Fruit fly (Drosophila melanogaster) whole organism, prepupa: ENCODE results near the gene CG13064.
A peak's percentile ranks its signal among the peaks of the same experiment; 100 is the strongest.

Experiments used
- Blimp-1 ChIP-seq: fragments of 200-800 bp; sonication (Bioruptor generic); optimal IDR thresholded peaks from 3 replicates; lab custom pipeline; 2017; ENCODE audit warnings: missing biosample characterization, missing genetic modification characterization, mild to moderate bottlenecking, moderate library complexity, missing genetic modification reagents
- CG10631 ChIP-seq: fragments of 200-800 bp; sonication (Bioruptor generic); optimal IDR thresholded peaks from 2 replicates; lab custom pipeline; 2016; ENCODE audit warnings: missing biosample characterization, missing genetic modification characterization
- CG11294 ChIP-seq: fragments of 200-800 bp; sonication (Bioruptor generic); IDR thresholded peaks from 2 replicates; pipeline ENCODE4 v1.3.6; 2022; ENCODE audit warnings: missing biosample characterization, missing genetic modification characterization
- CG11902 ChIP-seq: fragments of 200-800 bp; sonication (Bioruptor generic); optimal IDR thresholded peaks from 3 replicates; lab custom pipeline; 2016; ENCODE audit warnings: missing biosample characterization, missing genetic modification characterization
- CG15336 ChIP-seq: fragments of 200-800 bp; sonication (Bioruptor generic); IDR thresholded peaks from 2 replicates; pipeline ENCODE4 v1.3.6; 2022; ENCODE audit warnings: missing biosample characterization, missing genetic modification characterization
- CG1621 ChIP-seq: fragments of 200-800 bp; sonication (Bioruptor generic); optimal IDR thresholded peaks from 3 replicates; lab custom pipeline; 2018; ENCODE audit warnings: missing biosample characterization, mild to moderate bottlenecking, missing genetic modification characterization
- CG16779 ChIP-seq: fragments of 200-800 bp; sonication (Bioruptor generic); optimal IDR thresholded peaks from 3 replicates; lab custom pipeline; 2017; ENCODE audit warnings: missing biosample characterization, mild to moderate bottlenecking, missing genetic modification characterization
- CG3032 ChIP-seq: fragments of 200-800 bp; optimal IDR thresholded peaks from 2 replicates; lab custom pipeline; 2019; ENCODE audit warnings: missing biosample characterization, mild to moderate bottlenecking, missing genetic modification characterization, moderate library complexity
- CG32006 ChIP-seq: fragments of 200-800 bp; sonication (Bioruptor generic); optimal IDR thresholded peaks from 3 replicates; lab custom pipeline; 2017; ENCODE audit warnings: missing biosample characterization, mild to moderate bottlenecking, missing genetic modification characterization
- CG34406 ChIP-seq: fragments of 200-800 bp; sonication (Bioruptor generic); optimal IDR thresholded peaks from 3 replicates; lab custom pipeline; 2016; ENCODE audit warnings: missing biosample characterization, missing genetic modification characterization
- CG3919 ChIP-seq: fragments of 200-800 bp; sonication (Bioruptor generic); optimal IDR thresholded peaks from 3 replicates; lab custom pipeline; 2016; ENCODE audit warnings: missing biosample characterization, missing genetic modification characterization
- CG6163 ChIP-seq: fragments of 200-800 bp; sonication (Bioruptor generic); IDR thresholded peaks from 3 replicates; pipeline ENCODE4 v1.3.6; 2022; ENCODE audit warnings: missing biosample characterization, missing genetic modification characterization
- CG6792 ChIP-seq: fragments of 200-800 bp; sonication (Bioruptor generic); optimal IDR thresholded peaks from 3 replicates; lab custom pipeline; 2016; ENCODE audit warnings: missing biosample characterization, missing genetic modification characterization
- CG6854 ChIP-seq: fragments of 200-800 bp; sonication (Bioruptor generic); optimal IDR thresholded peaks from 2 replicates; lab custom pipeline; 2017; ENCODE audit warnings: missing biosample characterization, mild to moderate bottlenecking, missing genetic modification characterization
- CG7368 ChIP-seq: fragments of 200-800 bp; sonication (Bioruptor generic); optimal IDR thresholded peaks from 3 replicates; lab custom pipeline; 2016; ENCODE audit warnings: missing biosample characterization, missing genetic modification characterization
- CG8119 ChIP-seq: fragments of 200-800 bp; sonication (Bioruptor generic); IDR thresholded peaks from 3 replicates; pipeline ENCODE4 v1.3.6; 2022; ENCODE audit warnings: missing biosample characterization, missing genetic modification characterization
- CG8319 ChIP-seq: fragments of 200-800 bp; sonication (Bioruptor generic); optimal IDR thresholded peaks from 3 replicates; lab custom pipeline; 2016; ENCODE audit warnings: missing biosample characterization, missing genetic modification characterization
- CG9139 ChIP-seq: fragments of 200-800 bp; sonication (Bioruptor generic); optimal IDR thresholded peaks from 3 replicates; lab custom pipeline; 2017; ENCODE audit warnings: missing biosample characterization, mild to moderate bottlenecking, missing genetic modification characterization
- Eip78C ChIP-seq: fragments of 200-800 bp; sonication (Bioruptor generic); peaks from one replicate; lab custom pipeline; 2016; ENCODE audit warnings: missing biosample characterization, missing genetic modification characterization
- Ets21C ChIP-seq: fragments of 200-800 bp; sonication (Bioruptor generic); optimal IDR thresholded peaks from 3 replicates; lab custom pipeline; 2016; ENCODE audit warnings: missing biosample characterization, missing genetic modification characterization
- Gug ChIP-seq: fragments of 200-800 bp; sonication (Bioruptor generic); IDR thresholded peaks from 2 replicates; pipeline ENCODE4 v1.3.6; 2022; ENCODE audit warnings: missing biosample characterization, missing genetic modification characterization
- Hr38 ChIP-seq: sonication (Bioruptor generic); optimal IDR thresholded peaks from 2 replicates; lab custom pipeline; 2016; ENCODE audit warnings: missing biosample characterization, missing genetic modification characterization
- Hr39 ChIP-seq: fragments of 200-800 bp; sonication (Bioruptor generic); optimal IDR thresholded peaks from 2 replicates; lab custom pipeline; 2016; ENCODE audit warnings: missing biosample characterization, missing genetic modification characterization
- Lpt ChIP-seq: fragments of 200-800 bp; sonication (Bioruptor generic); optimal IDR thresholded peaks from 3 replicates; lab custom pipeline; 2016; ENCODE audit warnings: missing biosample characterization, missing genetic modification characterization
- OdsH ChIP-seq: fragments of 200-800 bp; sonication (Bioruptor generic); optimal IDR thresholded peaks from 3 replicates; lab custom pipeline; 2016; ENCODE audit warnings: missing biosample characterization, missing genetic modification characterization
- Smox ChIP-seq: fragments of 200-800 bp; sonication (Bioruptor generic); optimal IDR thresholded peaks from 3 replicates; lab custom pipeline; 2016; ENCODE audit warnings: missing biosample characterization, missing genetic modification characterization
- Sox102F ChIP-seq: fragments of 200-800 bp; sonication (Bioruptor generic); optimal IDR thresholded peaks from 2 replicates; lab custom pipeline; 2016; ENCODE audit warnings: missing biosample characterization, mild to moderate bottlenecking, missing genetic modification characterization
- achi ChIP-seq: fragments of 200-800 bp; sonication (Bioruptor generic); optimal IDR thresholded peaks from 3 replicates; lab custom pipeline; 2016; ENCODE audit warnings: missing biosample characterization, missing genetic modification characterization
- acj6 ChIP-seq: fragments of 200-800 bp; sonication (Bioruptor generic); optimal IDR thresholded peaks from 3 replicates; lab custom pipeline; 2016; ENCODE audit warnings: missing biosample characterization, missing genetic modification characterization
- cyc ChIP-seq: fragments of 200-800 bp; sonication (Bioruptor generic); optimal IDR thresholded peaks from 3 replicates; lab custom pipeline; 2016; ENCODE audit warnings: missing biosample characterization, missing genetic modification characterization
- dac ChIP-seq: fragments of 200-800 bp; sonication (Bioruptor generic); optimal IDR thresholded peaks from 2 replicates; lab custom pipeline; 2017; ENCODE audit warnings: missing biosample characterization, mild to moderate bottlenecking, missing genetic modification characterization
- dsx ChIP-seq: fragments of 200-800 bp; optimal IDR thresholded peaks from 3 replicates; lab custom pipeline; 2019; ENCODE audit warnings: missing biosample characterization, mild to moderate bottlenecking, missing genetic modification characterization, moderate library complexity; ENCODE audit not compliant: poor library complexity, severe bottlenecking
- eg ChIP-seq: fragments of 200-800 bp; sonication (Bioruptor generic); IDR thresholded peaks from 3 replicates; pipeline ENCODE4 v1.3.6; 2022; ENCODE audit warnings: missing biosample characterization, missing genetic modification characterization
- esn ChIP-seq: fragments of 200-800 bp; sonication (Bioruptor generic); optimal IDR thresholded peaks from 2 replicates; lab custom pipeline; 2016; ENCODE audit warnings: missing biosample characterization, mild to moderate bottlenecking, missing genetic modification characterization, moderate library complexity
- fd59A ChIP-seq: fragments of 200-800 bp; sonication (Bioruptor generic); optimal IDR thresholded peaks from 2 replicates; lab custom pipeline; 2017; ENCODE audit warnings: missing biosample characterization, mild to moderate bottlenecking, missing genetic modification characterization, missing genetic modification reagents
- fkh ChIP-seq: fragments of 200-800 bp; sonication (Bioruptor generic); optimal IDR thresholded peaks from 3 replicates; lab custom pipeline; 2017; ENCODE audit warnings: missing biosample characterization, mild to moderate bottlenecking, missing genetic modification characterization, moderate library complexity
- lz ChIP-seq: fragments of 200-800 bp; sonication (Bioruptor generic); optimal IDR thresholded peaks from 3 replicates; lab custom pipeline; 2016; ENCODE audit warnings: missing biosample characterization, missing genetic modification characterization
- net ChIP-seq: fragments of 200-800 bp; sonication (Bioruptor generic); optimal IDR thresholded peaks from 3 replicates; lab custom pipeline; 2016; ENCODE audit warnings: missing biosample characterization, missing genetic modification characterization
- pdm3 ChIP-seq: fragments of 200-800 bp; sonication (Bioruptor generic); optimal IDR thresholded peaks from 3 replicates; lab custom pipeline; 2016; ENCODE audit warnings: missing biosample characterization, missing genetic modification characterization
- salr ChIP-seq, 2 experiments: fragments of 200-800 bp; sonication (Bioruptor generic); optimal IDR thresholded peaks; 3 replicates each; lab custom pipeline; 2016 to 2018; ENCODE audit warnings: missing biosample characterization in 2 of 2, missing genetic modification characterization in 2 of 2, mild to moderate bottlenecking in 1 of 2
- ss ChIP-seq, 2 experiments: fragments of 200-800 bp; sonication (Bioruptor generic); optimal IDR thresholded peaks; 2 replicates in 1 of 2; 3 replicates in 1 of 2; lab custom pipeline; 2017 to 2018; ENCODE audit warnings: mild to moderate bottlenecking in 2 of 2, missing biosample characterization in 2 of 2, missing genetic modification characterization in 2 of 2, moderate library complexity in 1 of 2
- svp ChIP-seq: fragments of 200-800 bp; sonication (Bioruptor generic); peaks from one replicate; lab custom pipeline; 2016; ENCODE audit warnings: missing biosample characterization, missing genetic modification characterization
- topi ChIP-seq: fragments of 200-800 bp; sonication (Bioruptor generic); optimal IDR thresholded peaks from 3 replicates; lab custom pipeline; 2016; ENCODE audit warnings: missing biosample characterization, missing genetic modification characterization

Gene CG13064

DNA sequence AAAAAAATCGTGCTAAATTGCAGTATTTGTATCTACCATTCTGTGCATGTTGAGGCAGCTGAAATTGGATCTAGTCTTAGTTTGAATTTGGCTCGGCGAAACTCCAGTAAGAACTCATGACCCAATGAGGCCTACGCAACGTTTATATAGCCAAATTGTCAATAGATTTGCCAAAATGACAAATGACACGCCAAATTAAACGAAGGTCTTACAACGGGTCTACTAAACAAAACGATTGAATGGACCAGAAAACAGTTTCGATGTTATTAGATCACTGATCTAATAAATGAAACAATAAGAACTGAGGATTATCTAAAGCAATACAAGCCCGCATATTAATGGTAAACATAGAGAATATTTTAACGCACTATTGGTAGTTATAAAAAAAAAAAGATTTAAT, 41.0 kb downstream of the CG13064 start, which contains the start of gene CG42718:
Gene CG42718 (minus strand): TSS at position 101 of the 400 bp plus-strand sequence.
- TF ChIP-seq CG7368 (GFP tag; lab: Kevin White, UChicago) = no peak
- no peak for TF ChIP-seq CG6854 (GFP tag; lab: Kevin White, UChicago)
- no peak for TF ChIP-seq Smox (GFP tag; lab: Kevin White, UChicago)
- no peak for TF ChIP-seq lz (GFP tag; lab: Kevin White, UChicago)
- no peak for TF ChIP-seq CG15336 (GFP tag; lab: Robert Waterston, UW)
- TF ChIP-seq net = no peak
- TF ChIP-seq CG8319 = no peak
- no peak for TF ChIP-seq eg
- TF ChIP-seq CG9139 (GFP tag; lab: Kevin White, UChicago) = no peak

DNA sequence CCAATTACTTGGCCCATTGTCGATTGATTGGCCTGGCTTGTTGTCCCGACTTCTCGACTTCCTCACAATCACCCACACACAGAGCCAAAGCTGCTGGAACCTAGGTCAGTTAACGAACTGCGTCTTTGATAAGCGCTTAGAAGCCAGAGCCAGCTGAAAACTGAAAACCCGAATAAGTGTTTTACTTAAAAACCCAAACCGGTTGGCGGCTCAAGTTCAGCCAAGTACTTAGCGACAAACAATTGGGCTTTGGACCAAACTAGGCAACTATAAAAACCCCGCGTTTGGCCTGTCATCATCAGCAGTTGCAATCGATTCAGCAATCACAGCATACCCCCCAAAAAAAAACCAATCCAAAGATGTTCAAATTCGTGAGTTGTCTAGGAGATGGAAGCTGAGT, 43.2 kb downstream of the CG13064 start, which contains the start of gene CG13059:
Gene CG13059 (plus strand): TSS at position 301 of the 400 bp plus-strand sequence.
- TF ChIP-seq eg = no peak
- TF ChIP-seq Blimp-1 (GFP tag; lab: Kevin White, UChicago) = no peak
- TF ChIP-seq Sox102F (GFP tag; lab: Kevin White, UChicago) = no peak
- TF ChIP-seq CG7368 (GFP tag; lab: Kevin White, UChicago) = no peak
- no peak for TF ChIP-seq Eip78C (GFP tag; lab: Kevin White, UChicago)
- TF ChIP-seq dac (GFP tag; lab: Kevin White, UChicago) = no peak
- no peak for TF ChIP-seq Ets21C
- TF ChIP-seq esn (GFP tag; lab: Kevin White, UChicago) = no peak
- TF ChIP-seq OdsH (GFP tag; lab: Kevin White, UChicago) = no peak
- no peak for TF ChIP-seq CG1621 (tag; lab: Kevin White, UChicago)
- no peak for TF ChIP-seq achi (GFP tag; lab: Kevin White, UChicago)

DNA sequence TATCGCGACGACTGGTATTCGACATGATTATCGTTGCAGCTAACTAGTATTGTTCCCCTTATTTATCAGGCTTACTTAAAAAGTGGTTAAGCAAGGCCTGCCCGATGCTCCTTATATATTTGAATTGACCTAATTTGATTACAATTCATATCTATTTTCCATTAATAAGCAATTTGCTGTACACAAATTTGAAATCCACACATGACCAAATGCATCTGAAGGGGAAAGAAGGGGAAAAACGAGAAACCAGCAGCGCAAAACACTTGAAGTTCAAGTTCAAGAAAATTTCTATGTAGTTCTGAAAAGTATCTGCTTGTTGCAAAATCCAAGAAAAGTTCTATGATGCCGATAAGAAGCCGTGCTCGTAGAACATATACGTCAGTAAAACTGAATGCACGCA, 46.5 kb downstream of the CG13064 start, which contains the start of the genes CG13040 and CG13039:
Gene CG13040 (minus strand): TSS at position 101 of the 400 bp plus-strand sequence.
Gene CG13039 (minus strand): TSS at position 106 of the 400 bp plus-strand sequence.
- TF ChIP-seq acj6 (GFP tag; lab: Kevin White, UChicago) (no peak), CG3919 (GFP tag; lab: Kevin White, UChicago) (no peak), CG11902 (GFP tag; lab: Kevin White, UChicago) (no peak), CG9139 (GFP tag; lab: Kevin White, UChicago) (no peak), Hr39 (GFP tag; lab: Kevin White, UChicago) (no peak), CG11294 (GFP tag; lab: Robert Waterston, UW) (no peak), Blimp-1 (GFP tag; lab: Kevin White, UChicago) (no peak), Hr38 (no peak), CG32006 (no peak), OdsH (GFP tag; lab: Kevin White, UChicago) (no peak), CG6854 (GFP tag; lab: Kevin White, UChicago) (no peak), CG34406 (no peak), ss (GFP tag; optimal IDR thresholded peaks at IDR 0.05; lab: Kevin White, UChicago) (no peak), fkh (GFP tag; lab: Kevin White, UChicago) (no peak), topi (GFP tag; lab: Kevin White, UChicago) (no peak), CG3032 (no peak), cyc (no peak), pdm3 (GFP tag; lab: Kevin White, UChicago) (no peak)
- TF ChIP-seq, all 60 proteins: peak for 0

DNA sequence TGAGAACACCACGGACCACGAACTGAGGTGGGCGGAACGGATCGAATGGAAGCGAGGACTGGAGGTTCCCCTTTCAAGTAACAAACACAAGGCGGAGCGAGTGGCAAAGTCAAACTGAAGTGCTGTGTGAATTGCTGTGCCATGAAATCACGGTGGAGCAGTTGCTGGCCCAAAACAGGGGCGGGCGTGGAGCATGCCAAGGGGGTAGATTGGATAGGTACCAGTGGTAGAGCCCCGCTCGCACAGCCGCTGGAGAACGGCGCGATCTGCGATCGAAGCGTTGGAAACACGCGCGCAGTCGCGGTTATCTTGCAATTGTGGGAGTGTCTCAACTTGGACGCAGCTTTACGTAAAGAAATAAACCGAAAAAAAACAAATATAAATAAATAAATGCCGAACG, 47.6 kb downstream of the CG13064 start, which contains the start of gene CG13038:
Gene CG13038 (minus strand): TSS at position 118 of the 400 bp plus-strand sequence.
- no peak for TF ChIP-seq CG10631
- TF ChIP-seq cyc = no peak
- no peak for TF ChIP-seq fd59A (GFP tag; lab: Kevin White, UChicago)
- TF ChIP-seq Sox102F (GFP tag; lab: Kevin White, UChicago) = no peak
- no peak for TF ChIP-seq Gug (GFP tag; lab: Robert Waterston, UW)
- 0 out of 3 replicates have a peak, but pooled peaks have one; percentile 27 for TF ChIP-seq CG6163 (GFP tag; lab: Robert Waterston, UW)
- TF ChIP-seq CG16779 (tag; lab: Kevin White, UChicago) = no peak
- TF ChIP-seq pdm3 (GFP tag; lab: Kevin White, UChicago) = no peak
- no peak for TF ChIP-seq CG11294 (GFP tag; lab: Robert Waterston, UW)
- peak in 1 of 2 experiments; percentile 15 for TF ChIP-seq ss (GFP tag; optimal IDR thresholded peaks at IDR 0.05; lab: Kevin White, UChicago)
- TF ChIP-seq svp = peak; percentile 16
- TF ChIP-seq CG6854 (GFP tag; lab: Kevin White, UChicago) = no peak
- no peak for TF ChIP-seq salr (GFP tag; optimal IDR thresholded peaks at IDR 0.05; lab: Kevin White, UChicago)
- TF ChIP-seq CG8119 (GFP tag; lab: Robert Waterston, UW) = no peak
- no peak for TF ChIP-seq CG3919 (GFP tag; lab: Kevin White, UChicago)
- no peak for TF ChIP-seq CG6792 (GFP tag; lab: Kevin White, UChicago)
- no peak for TF ChIP-seq Lpt (GFP tag; lab: Kevin White, UChicago)
- no peak for TF ChIP-seq CG32006
- TF ChIP-seq dsx (GFP tag; lab: Kevin White, UChicago) = no peak
- no peak for TF ChIP-seq fkh (GFP tag; lab: Kevin White, UChicago)
- peak; percentile 48 for TF ChIP-seq eg
- TF ChIP-seq CG15336 (GFP tag; lab: Robert Waterston, UW) = no peak
- TF ChIP-seq Ets21C = no peak
